Worm (Caenorhabditis elegans) whole organism, L2 larva: ENCODE results near the gene R03D7.15.

Experiments
- C34F6.9 ChIP-seq: fragments of 150-350 bp; optimal IDR thresholded peaks from 2 replicates; lab custom pipeline; 2014; ENCODE audit warnings: missing biosample characterization, missing genetic modification characterization
- F13H6.1 ChIP-seq: sonication (generic microtip); optimal IDR thresholded peaks from 2 replicates; lab custom pipeline; 2016; ENCODE audit warnings: missing genetic modification characterization, missing compliant biosample characterization
- R02D3.7 ChIP-seq: fragments of 150-350 bp; optimal IDR thresholded peaks from 2 replicates; lab custom pipeline; 2014; ENCODE audit warnings: missing biosample characterization, missing genetic modification characterization
- Y55F3AM.14 ChIP-seq: fragments of 200-800 bp; sonication (Bioruptor generic); optimal IDR thresholded peaks from 2 replicates; lab custom pipeline; 2018; ENCODE audit warnings: mild to moderate bottlenecking, missing genetic modification characterization, missing compliant biosample characterization
- ZK546.5 ChIP-seq: sonication (generic microtip); optimal IDR thresholded peaks from 2 replicates; lab custom pipeline; 2017; ENCODE audit warnings: missing biosample characterization, missing genetic modification characterization
- alr-1 ChIP-seq: fragments of 150-350 bp; optimal IDR thresholded peaks from 2 replicates; lab custom pipeline; 2014; ENCODE audit warnings: missing biosample characterization, missing genetic modification characterization
- blmp-1 ChIP-seq: sonication (generic microtip); optimal IDR thresholded peaks from 2 replicates; lab custom pipeline; 2017; ENCODE audit warnings: missing genetic modification characterization, mild to moderate bottlenecking, missing compliant biosample characterization, antibody characterized with exemption, moderate library complexity; ENCODE audit not compliant: insufficient read depth
- ceh-16 ChIP-seq: fragments of 150-350 bp; optimal IDR thresholded peaks from 2 replicates; lab custom pipeline; 2014; ENCODE audit warnings: missing biosample characterization, missing genetic modification characterization
- dmd-4 ChIP-seq: sonication (generic microtip); optimal IDR thresholded peaks from 2 replicates; lab custom pipeline; 2017; ENCODE audit warnings: missing biosample characterization, missing genetic modification characterization
- egl-27 ChIP-seq: sonication (generic microtip); optimal IDR thresholded peaks from 3 replicates; lab custom pipeline; 2017; ENCODE audit warnings: missing biosample characterization, missing genetic modification reagents, missing genetic modification characterization
- elt-1 ChIP-seq: fragments of 150-350 bp; optimal IDR thresholded peaks from 2 replicates; lab custom pipeline; 2014; ENCODE audit warnings: missing biosample characterization, missing genetic modification characterization
- elt-3 ChIP-seq: sonication (generic microtip); optimal IDR thresholded peaks from 2 replicates; lab custom pipeline; 2017; ENCODE audit warnings: missing biosample characterization, missing genetic modification characterization
- fos-1 ChIP-seq: fragments of 150-350 bp; optimal IDR thresholded peaks from 2 replicates; lab custom pipeline; 2014; ENCODE audit warnings: missing biosample characterization, missing genetic modification characterization
- lsy-2 ChIP-seq, 2 experiments: fragments of 150-350 bp in 1 of 2; sonication (generic microtip) in 1 of 2; optimal IDR thresholded peaks; 2 replicates each; lab custom pipeline; 2014 to 2017; ENCODE audit warnings: missing biosample characterization in 2 of 2, missing genetic modification characterization in 2 of 2
- mab-5 ChIP-seq: fragments of 150-350 bp; optimal IDR thresholded peaks from 2 replicates; lab custom pipeline; 2014; ENCODE audit warnings: missing biosample characterization, missing genetic modification characterization
- mbf-1 ChIP-seq: sonication (generic microtip); optimal IDR thresholded peaks from 2 replicates; lab custom pipeline; 2017; ENCODE audit warnings: missing biosample characterization, missing genetic modification characterization
- mdl-1 ChIP-seq, 2 experiments: fragments of 150-350 bp in 1 of 2; sonication (generic microtip) in 1 of 2; optimal IDR thresholded peaks; 2 replicates each; lab custom pipeline; 2017; ENCODE audit warnings: missing biosample characterization in 2 of 2, missing genetic modification characterization in 2 of 2
- nhr-11 ChIP-seq: fragments of 150-350 bp; optimal IDR thresholded peaks from 2 replicates; lab custom pipeline; 2014; ENCODE audit warnings: missing biosample characterization, missing genetic modification characterization
- nhr-12 ChIP-seq: fragments of 150-350 bp; optimal IDR thresholded peaks from 2 replicates; lab custom pipeline; 2014; ENCODE audit warnings: missing biosample characterization, missing genetic modification characterization
- nhr-129 ChIP-seq: fragments of 150-350 bp; optimal IDR thresholded peaks from 2 replicates; lab custom pipeline; 2014; ENCODE audit warnings: missing biosample characterization, missing genetic modification characterization
- nhr-21 ChIP-seq: fragments of 150-350 bp; optimal IDR thresholded peaks from 2 replicates; lab custom pipeline; 2014; ENCODE audit warnings: missing biosample characterization, missing genetic modification characterization
- nhr-237 ChIP-seq: fragments of 150-350 bp; optimal IDR thresholded peaks from 2 replicates; lab custom pipeline; 2014; ENCODE audit warnings: missing biosample characterization, missing genetic modification characterization
- nhr-25 ChIP-seq: fragments of 150-350 bp; sonication (generic microtip); optimal IDR thresholded peaks from 3 replicates; lab custom pipeline; 2014; ENCODE audit warnings: missing biosample characterization, missing genetic modification characterization
- nhr-6 ChIP-seq: fragments of 150-350 bp; optimal IDR thresholded peaks from 2 replicates; lab custom pipeline; 2014; ENCODE audit warnings: missing biosample characterization, missing genetic modification characterization
- nhr-77 ChIP-seq: fragments of 150-350 bp; optimal IDR thresholded peaks from 2 replicates; lab custom pipeline; 2014; ENCODE audit warnings: missing biosample characterization, missing genetic modification characterization
- peb-1 ChIP-seq: fragments of 150-350 bp; optimal IDR thresholded peaks from 2 replicates; lab custom pipeline; 2014; ENCODE audit warnings: missing biosample characterization, missing genetic modification characterization
- sem-4 ChIP-seq: fragments of 150-350 bp; optimal IDR thresholded peaks from 2 replicates; lab custom pipeline; 2014; ENCODE audit warnings: missing biosample characterization, missing genetic modification reagents, missing genetic modification characterization
- skn-1 ChIP-seq: sonication (generic microtip); optimal IDR thresholded peaks from 2 replicates; lab custom pipeline; 2017; ENCODE audit warnings: missing biosample characterization, missing genetic modification characterization
- sma-3 ChIP-seq: sonication (generic microtip); optimal IDR thresholded peaks from 2 replicates; lab custom pipeline; 2016; ENCODE audit warnings: missing genetic modification reagents, missing genetic modification characterization, missing compliant biosample characterization
- sma-9 ChIP-seq, 2 experiments: fragments of 150-350 bp in 1 of 2; sonication (generic microtip) in 1 of 2; optimal IDR thresholded peaks; 2 replicates each; lab custom pipeline; 2014 to 2016; ENCODE audit warnings: missing genetic modification characterization in 2 of 2, mild to moderate bottlenecking in 1 of 2, missing biosample characterization in 1 of 2, missing compliant biosample characterization in 1 of 2, missing genetic modification reagents in 1 of 2, moderate library complexity in 1 of 2
- unc-55 ChIP-seq: fragments of 150-350 bp; sonication (generic microtip); optimal IDR thresholded peaks from 3 replicates; lab custom pipeline; 2014; ENCODE audit warnings: missing biosample characterization, missing genetic modification reagents, missing genetic modification characterization
- unc-62 ChIP-seq: fragments of 150-350 bp; optimal IDR thresholded peaks from 2 replicates; lab custom pipeline; 2014; ENCODE audit warnings: missing biosample characterization, missing genetic modification reagents, missing genetic modification characterization
- zag-1 ChIP-seq: fragments of 150-350 bp; optimal IDR thresholded peaks from 2 replicates; lab custom pipeline; 2014; ENCODE audit warnings: missing biosample characterization, missing genetic modification characterization
- ztf-1 ChIP-seq: fragments of 200-800 bp; sonication (Bioruptor generic); conservative IDR thresholded peaks from 2 replicates; pipeline ENCODE4 v1.3.6; 2022; ENCODE audit warnings: missing genetic modification characterization, missing compliant biosample characterization

The R03D7.15 gene

ce11 chrII:10959138-10959537 is 17.1 kb downstream of the R03D7.15 start:
- TF ChIP-seq blmp-1: no peak
- TF ChIP-seq nhr-129: no peak
- peak; percentile 56 for TF ChIP-seq mab-5
- TF ChIP-seq unc-55 (GFP tag; lab: Kevin White, UChicago): peak; percentile 35
- peak; percentile 55 for TF ChIP-seq zag-1 (tag; lab: Kevin White, UChicago)

DNA sequence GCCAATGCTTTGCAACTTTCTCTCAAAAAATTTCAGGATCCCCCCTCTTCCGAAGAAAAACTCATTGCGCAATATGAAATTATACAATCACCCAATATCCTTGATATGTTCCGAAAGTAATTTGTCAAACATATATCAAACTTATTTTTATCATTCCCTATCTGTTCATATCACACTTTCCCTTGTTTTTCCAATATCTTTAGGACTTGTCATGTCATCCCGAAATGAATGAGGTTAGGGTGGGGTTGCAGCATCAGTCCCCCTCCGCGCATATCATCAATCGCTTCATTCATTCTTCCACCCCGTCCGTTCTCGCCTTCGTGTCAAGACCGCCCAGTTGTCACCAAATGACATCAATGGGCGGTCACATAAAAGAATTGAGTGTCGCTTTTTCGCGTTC is 17.7 kb downstream of the R03D7.15 start:
- no peak for TF ChIP-seq C34F6.9 (tag; lab: Kevin White, UChicago)
- TF ChIP-seq dmd-4 (tag; lab: Kevin White, UChicago): no peak
- TF ChIP-seq elt-3 (tag; lab: Kevin White, UChicago): no peak
- no peak for TF ChIP-seq ztf-1 (GFP tag; lab: Robert Waterston, UW)
- no peak for TF ChIP-seq mdl-1 (tag; optimal IDR thresholded peaks at IDR 0.05; lab: Kevin White, UChicago)
- no peak for TF ChIP-seq elt-1
- no peak for TF ChIP-seq sma-3 (GFP tag; lab: Kevin White, UChicago)
- TF ChIP-seq fos-1 (tag; lab: Kevin White, UChicago): no peak
- TF ChIP-seq egl-27 (tag; lab: Kevin White, UChicago): no peak
- no peak for TF ChIP-seq nhr-129
- no peak for TF ChIP-seq Y55F3AM.14 (GFP tag; lab: Kevin White, UChicago)
- no peak for TF ChIP-seq zag-1 (tag; lab: Kevin White, UChicago)
- no peak for TF ChIP-seq ZK546.5 (tag; lab: Kevin White, UChicago)
- TF ChIP-seq nhr-237: no peak
- no peak for TF ChIP-seq F13H6.1 (tag; lab: Kevin White, UChicago)
- TF ChIP-seq nhr-6 (tag; lab: Kevin White, UChicago): no peak
- TF ChIP-seq sem-4 (tag; lab: Kevin White, UChicago): no peak
- no peak for TF ChIP-seq peb-1 (tag; lab: Kevin White, UChicago)

DNA sequence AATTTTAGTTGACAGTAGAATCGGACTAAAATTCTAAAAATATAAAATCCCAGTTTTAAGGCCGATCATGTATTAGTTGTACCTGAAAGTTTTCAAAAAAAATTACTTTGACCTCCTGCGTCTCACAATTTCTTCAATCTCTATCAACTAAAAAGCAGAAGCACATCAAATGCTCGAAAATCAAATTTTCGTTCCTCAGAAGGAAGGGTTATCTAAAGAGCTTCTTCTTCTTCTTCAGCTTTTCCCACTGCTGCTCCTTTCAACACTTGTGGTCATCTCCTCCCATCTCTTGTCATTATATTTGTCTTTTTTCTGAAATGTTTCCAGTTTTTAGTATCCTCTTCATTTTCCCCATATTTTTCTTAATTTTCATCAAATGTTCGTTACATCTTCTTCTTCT is 22.7 kb downstream of the R03D7.15 start:
- TF ChIP-seq zag-1 (tag; lab: Kevin White, UChicago): no peak
- no peak for TF ChIP-seq elt-1
- TF ChIP-seq R02D3.7 (tag; lab: Kevin White, UChicago): no peak
- no peak for TF ChIP-seq peb-1 (tag; lab: Kevin White, UChicago)
- no peak for TF ChIP-seq F13H6.1 (tag; lab: Kevin White, UChicago)
- TF ChIP-seq nhr-11 (tag; lab: Kevin White, UChicago): no peak
- no peak for TF ChIP-seq lsy-2 (tag; optimal IDR thresholded peaks at IDR 0.05; lab: Kevin White, UChicago)
- no peak for TF ChIP-seq elt-3 (tag; lab: Kevin White, UChicago)
- TF ChIP-seq unc-62 (GFP tag; lab: Kevin White, UChicago): no peak
- TF ChIP-seq mbf-1: no peak
- TF ChIP-seq ztf-1 (GFP tag; lab: Robert Waterston, UW): no peak
- TF ChIP-seq unc-55 (GFP tag; lab: Kevin White, UChicago): no peak
- no peak for TF ChIP-seq dmd-4 (tag; lab: Kevin White, UChicago)
- no peak for TF ChIP-seq nhr-21 (tag; lab: Kevin White, UChicago)
- TF ChIP-seq nhr-77 (tag; lab: Kevin White, UChicago): no peak
- TF ChIP-seq nhr-12: no peak
- TF ChIP-seq nhr-237: no peak
- no peak for TF ChIP-seq ceh-16 (tag; lab: Kevin White, UChicago)
- no peak for TF ChIP-seq skn-1

ce11 chrII:10970625-10971024 is 28.6 kb downstream of the R03D7.15 start:
- TF ChIP-seq nhr-237 (no peak), sma-9 (GFP tag; optimal IDR thresholded peaks at IDR 0.05; lab: Kevin White, UChicago) (peak; percentile 3), sma-9 (tag; optimal IDR thresholded peaks at IDR 0.05; lab: Kevin White, UChicago) (no peak)
- TF ChIP-seq, all 48 proteins: peak for 1

- no peak for TF ChIP-seq nhr-25 (tag; lab: Kevin White, UChicago)
- TF ChIP-seq mab-5: no peak
- TF ChIP-seq alr-1 (tag; lab: Kevin White, UChicago): no peak
Measured at ce11 chrII:10971677-10972076, 29.7 kb downstream of the R03D7.15 start.
